Worm (Caenorhabditis elegans) whole organism, L3 larva: ENCODE data around the gene C05C12.5.
A peak's percentile ranks its signal among the peaks of the same experiment; 100 is the strongest.

Experiments used
- ZK546.5 ChIP-seq: sonication (generic microtip); optimal IDR thresholded peaks from 2 replicates; lab custom pipeline; 2017; ENCODE audit warnings: missing biosample characterization, missing genetic modification characterization
- ceh-16 ChIP-seq: sonication (generic microtip); optimal IDR thresholded peaks from 2 replicates; lab custom pipeline; 2017; ENCODE audit warnings: missing biosample characterization, missing genetic modification characterization
- ceh-28 ChIP-seq: fragments of 150-350 bp; optimal IDR thresholded peaks from 2 replicates; lab custom pipeline; 2014; ENCODE audit warnings: missing biosample characterization, missing genetic modification reagents, missing genetic modification characterization
- ceh-82 ChIP-seq: fragments of 150-350 bp; optimal IDR thresholded peaks from 2 replicates; lab custom pipeline; 2014; ENCODE audit warnings: missing biosample characterization, missing genetic modification characterization
- daf-12 ChIP-seq: fragments of 150-350 bp; optimal IDR thresholded peaks from 2 replicates; lab custom pipeline; 2014; ENCODE audit warnings: missing biosample characterization, missing genetic modification reagents, missing genetic modification characterization
- egl-27 ChIP-seq: sonication (generic microtip); optimal IDR thresholded peaks from 4 replicates; lab custom pipeline; 2017; ENCODE audit warnings: missing biosample characterization, missing genetic modification reagents, missing genetic modification characterization
- egl-5 ChIP-seq: fragments of 150-350 bp; optimal IDR thresholded peaks from 2 replicates; lab custom pipeline; 2017; ENCODE audit warnings: missing biosample characterization, missing genetic modification reagents, missing genetic modification characterization, inconsistent platforms
- elt-3 ChIP-seq, 3 experiments: fragments of 150-350 bp in 1 of 3; sonication (generic microtip) in 2 of 3; optimal IDR thresholded peaks; 2 replicates in 2 of 3; 4 replicates in 1 of 3; lab custom pipeline; 2014 to 2017; ENCODE audit warnings: missing biosample characterization in 3 of 3, missing genetic modification characterization in 3 of 3
- fkh-10 ChIP-seq: sonication (generic microtip); optimal IDR thresholded peaks from 2 replicates; lab custom pipeline; 2017; ENCODE audit warnings: missing biosample characterization, missing genetic modification reagents, missing genetic modification characterization
- fkh-2 ChIP-seq: fragments of 150-350 bp; optimal IDR thresholded peaks from 2 replicates; lab custom pipeline; 2014; ENCODE audit warnings: missing biosample characterization, missing genetic modification reagents, missing genetic modification characterization
- jun-1 ChIP-seq: fragments of 150-350 bp; optimal IDR thresholded peaks from 2 replicates; lab custom pipeline; 2014; ENCODE audit warnings: missing biosample characterization, missing genetic modification reagents, missing genetic modification characterization
- lin-15B ChIP-seq: fragments of 150-350 bp; optimal IDR thresholded peaks from 2 replicates; lab custom pipeline; 2014; ENCODE audit warnings: missing biosample characterization, missing genetic modification characterization
- lin-39 ChIP-seq: fragments of 150-350 bp; optimal IDR thresholded peaks from 2 replicates; lab custom pipeline; 2018; ENCODE audit warnings: missing biosample characterization, missing genetic modification reagents, missing genetic modification characterization
- lsy-12 ChIP-seq: sonication (generic microtip); optimal IDR thresholded peaks from 2 replicates; lab custom pipeline; 2016; ENCODE audit warnings: mild to moderate bottlenecking, missing genetic modification characterization, missing compliant biosample characterization
- mml-1 ChIP-seq: fragments of 150-350 bp; sonication (generic microtip); optimal IDR thresholded peaks from 3 replicates; lab custom pipeline; 2014; ENCODE audit warnings: missing biosample characterization, missing genetic modification characterization
- nfya-1 ChIP-seq: sonication (generic microtip); optimal IDR thresholded peaks from 2 replicates; lab custom pipeline; 2017; ENCODE audit warnings: missing genetic modification characterization, mild to moderate bottlenecking, missing compliant biosample characterization, antibody characterized with exemption, moderate library complexity; ENCODE audit not compliant: insufficient read depth
- nhr-11 ChIP-seq: fragments of 150-350 bp; optimal IDR thresholded peaks from 2 replicates; lab custom pipeline; 2014; ENCODE audit warnings: missing biosample characterization, missing genetic modification characterization
- nhr-23 ChIP-seq: fragments of 150-350 bp; optimal IDR thresholded peaks from 2 replicates; lab custom pipeline; 2014; ENCODE audit warnings: missing biosample characterization, missing genetic modification reagents, missing genetic modification characterization
- nhr-237 ChIP-seq: fragments of 150-350 bp; optimal IDR thresholded peaks from 2 replicates; lab custom pipeline; 2014; ENCODE audit warnings: missing biosample characterization, missing genetic modification characterization
- nhr-67 ChIP-seq: fragments of 150-350 bp; optimal IDR thresholded peaks from 2 replicates; lab custom pipeline; 2014; ENCODE audit warnings: missing biosample characterization, missing genetic modification characterization
- nhr-76 ChIP-seq: fragments of 150-350 bp; sonication (generic microtip); optimal IDR thresholded peaks from 5 replicates; lab custom pipeline; 2014; ENCODE audit warnings: missing biosample characterization, missing genetic modification characterization
- nhr-77 ChIP-seq: fragments of 150-350 bp; optimal IDR thresholded peaks from 2 replicates; lab custom pipeline; 2014; ENCODE audit warnings: missing biosample characterization, missing genetic modification characterization
- pqm-1 ChIP-seq: fragments of 150-350 bp; optimal IDR thresholded peaks from 2 replicates; lab custom pipeline; 2017; ENCODE audit warnings: missing biosample characterization, missing genetic modification characterization, inconsistent platforms
- tbx-2 ChIP-seq: sonication (generic microtip); optimal IDR thresholded peaks from 2 replicates; lab custom pipeline; 2016; ENCODE audit warnings: mild to moderate bottlenecking, missing genetic modification characterization, missing compliant biosample characterization
- unc-39 ChIP-seq: sonication (generic microtip); optimal IDR thresholded peaks from 4 replicates; lab custom pipeline; 2017; ENCODE audit warnings: missing biosample characterization, missing genetic modification characterization
- ztf-11 ChIP-seq: fragments of 150-350 bp; optimal IDR thresholded peaks from 2 replicates; lab custom pipeline; 2014; ENCODE audit warnings: missing biosample characterization, missing genetic modification characterization

Gene C05C12.5

ce11 chrIV:11211547-11211946 is 49.4 kb downstream of the C05C12.5 start (continued):
- TF ChIP-seq lsy-12 (tag; lab: Kevin White, UChicago) (no peak), ztf-11 (no peak), jun-1 (tag; lab: Kevin White, UChicago) (no peak), elt-3 (tag; optimal IDR thresholded peaks at IDR 0.05; lab: Kevin White, UChicago) (no peak), nhr-237 (tag; lab: Kevin White, UChicago) (no peak), nhr-23 (tag; lab: Kevin White, UChicago) (peak; percentile 15), tbx-2 (no peak), unc-39 (no peak), egl-27 (tag; lab: Kevin White, UChicago) (no peak), nhr-67 (tag; lab: Kevin White, UChicago) (no peak), nhr-77 (tag; lab: Kevin White, UChicago) (no peak), ceh-16 (no peak), ceh-28 (peak; percentile 29), nhr-76 (tag; lab: Kevin White, UChicago) (no peak), pqm-1 (tag; lab: Kevin White, UChicago) (peak; percentile 18), daf-12 (tag; lab: Kevin White, UChicago) (no peak), mml-1 (tag; lab: Kevin White, UChicago) (no peak), ceh-82 (tag; lab: Kevin White, UChicago) (no peak), nhr-11 (no peak), lin-39 (tag; lab: Kevin White, UChicago) (no peak), ZK546.5 (tag; lab: Kevin White, UChicago) (no peak), egl-5 (tag; lab: Kevin White, UChicago) (no peak)

ce11 chrIV:11210781-11211256 is 50.2 kb downstream of the C05C12.5 start, which contains the start of gene adk-1:
TSS of gene adk-1 (minus strand) at chrIV:11210831.
- TF ChIP-seq nfya-1 (tag; lab: Kevin White, UChicago) (peak; percentile 21), fkh-10 (GFP tag; lab: Kevin White, UChicago) (no peak), lin-15B (tag; lab: Kevin White, UChicago) (peak; percentile 44), fkh-2 (tag; lab: Kevin White, UChicago) (no peak)
